Fruit fly (Drosophila melanogaster) whole organism, embryonic: ENCODE data around the gene red.

ENCODE experiments used
- CG10147 ChIP-seq: fragments of 200-800 bp; sonication (Bioruptor generic); optimal IDR thresholded peaks from 2 replicates; lab custom pipeline; 2019; ENCODE audit warnings: missing biosample characterization, mild to moderate bottlenecking, missing genetic modification characterization, moderate library complexity
- CG10267 ChIP-seq: fragments of 200-800 bp; sonication (Bioruptor generic); optimal IDR thresholded peaks from 2 replicates; lab custom pipeline; 2018; ENCODE audit warnings: missing biosample characterization, mild to moderate bottlenecking, missing genetic modification characterization, moderate library complexity
- CG10321 ChIP-seq: fragments of 200-800 bp; sonication (Bioruptor generic); IDR thresholded peaks from 2 replicates; pipeline ENCODE4 v1.3.6; 2022; ENCODE audit warnings: missing biosample characterization, missing genetic modification characterization
- CG10431 ChIP-seq: fragments of 200-800 bp; sonication (Bioruptor generic); optimal IDR thresholded peaks from 3 replicates; lab custom pipeline; 2018; ENCODE audit warnings: missing biosample characterization, mild to moderate bottlenecking, missing genetic modification characterization
- CG10959 ChIP-seq: fragments of 200-800 bp; sonication (Bioruptor generic); IDR thresholded peaks from 2 replicates; pipeline ENCODE4 v1.3.6; 2022; ENCODE audit warnings: missing biosample characterization, missing genetic modification characterization
- CG12104 ChIP-seq: fragments of 200-800 bp; sonication (Bioruptor generic); optimal IDR thresholded peaks from 3 replicates; lab custom pipeline; 2016; ENCODE audit warnings: missing biosample characterization, missing genetic modification characterization
- CG12744 ChIP-seq: fragments of 200-800 bp; sonication (Bioruptor generic); optimal IDR thresholded peaks from 2 replicates; lab custom pipeline; 2016; ENCODE audit warnings: missing biosample characterization, missing genetic modification characterization
- CG13624 ChIP-seq: fragments of 200-800 bp; sonication (Bioruptor generic); optimal IDR thresholded peaks from 2 replicates; lab custom pipeline; 2016; ENCODE audit warnings: missing biosample characterization, missing genetic modification characterization
- CG1603 ChIP-seq: fragments of 200-800 bp; sonication (Bioruptor generic); optimal IDR thresholded peaks from 2 replicates; lab custom pipeline; 2019; ENCODE audit warnings: missing biosample characterization, mild to moderate bottlenecking, missing genetic modification characterization, moderate library complexity
- CG17568 ChIP-seq: fragments of 200-800 bp; sonication (Bioruptor generic); optimal IDR thresholded peaks from 2 replicates; lab custom pipeline; 2018; ENCODE audit warnings: missing biosample characterization, mild to moderate bottlenecking, missing genetic modification characterization, moderate library complexity
- CG18619 ChIP-seq: fragments of 200-800 bp; sonication (Bioruptor generic); optimal IDR thresholded peaks from 3 replicates; lab custom pipeline; 2017; ENCODE audit warnings: missing biosample characterization, mild to moderate bottlenecking, missing genetic modification characterization
- CG2202 ChIP-seq: fragments of 200-800 bp; sonication (Bioruptor generic); optimal IDR thresholded peaks from 2 replicates; lab custom pipeline; 2018; ENCODE audit warnings: missing biosample characterization, mild to moderate bottlenecking, missing genetic modification characterization
- CG2678 ChIP-seq: fragments of 200-800 bp; sonication (Bioruptor generic); optimal IDR thresholded peaks from 3 replicates; lab custom pipeline; 2019; ENCODE audit warnings: missing biosample characterization, mild to moderate bottlenecking, missing genetic modification characterization, moderate library complexity
- CG30431 ChIP-seq: fragments of 200-800 bp; sonication (Bioruptor generic); optimal IDR thresholded peaks from 2 replicates; lab custom pipeline; 2017; ENCODE audit warnings: missing biosample characterization, missing genetic modification characterization
- CG31224 ChIP-seq: fragments of 200-800 bp; sonication (Bioruptor generic); IDR thresholded peaks from 2 replicates; pipeline ENCODE4 v1.3.6; 2022; ENCODE audit warnings: missing biosample characterization, missing genetic modification characterization
- CG3407 ChIP-seq: fragments of 200-800 bp; sonication (Bioruptor generic); optimal IDR thresholded peaks from 2 replicates; lab custom pipeline; 2018; ENCODE audit warnings: missing biosample characterization, mild to moderate bottlenecking, missing genetic modification characterization
- CG34376 ChIP-seq: fragments of 200-800 bp; sonication (Bioruptor generic); optimal IDR thresholded peaks from 2 replicates; lab custom pipeline; 2018; ENCODE audit warnings: missing biosample characterization, mild to moderate bottlenecking, missing genetic modification characterization
- CG4820 ChIP-seq: fragments of 200-800 bp; sonication (Bioruptor generic); optimal IDR thresholded peaks from 3 replicates; lab custom pipeline; 2016; ENCODE audit warnings: missing biosample characterization, missing genetic modification characterization
- CG5180 ChIP-seq: fragments of 200-800 bp; sonication (Bioruptor generic); optimal IDR thresholded peaks from 3 replicates; lab custom pipeline; 2017; ENCODE audit warnings: missing biosample characterization, missing genetic modification characterization, mild to moderate bottlenecking, moderate library complexity, missing genetic modification reagents
- CG8089 ChIP-seq: fragments of 200-800 bp; sonication (Bioruptor generic); optimal IDR thresholded peaks from 3 replicates; lab custom pipeline; 2016; ENCODE audit warnings: missing biosample characterization, missing genetic modification characterization
- CG9932 ChIP-seq: fragments of 200-800 bp; sonication (Bioruptor generic); IDR thresholded peaks from 2 replicates; pipeline ENCODE4 v1.3.6; 2022; ENCODE audit warnings: missing biosample characterization, missing genetic modification characterization
- CHES-1-like ChIP-seq: fragments of 200-800 bp; sonication (Bioruptor generic); optimal IDR thresholded peaks from 2 replicates; lab custom pipeline; 2016; ENCODE audit warnings: missing biosample characterization, missing genetic modification characterization
- Dbx ChIP-seq: fragments of 200-800 bp; sonication (Bioruptor generic); IDR thresholded peaks from 3 replicates; pipeline ENCODE4 v1.3.6; 2022; ENCODE audit warnings: missing biosample characterization, missing genetic modification characterization
- E2f1 ChIP-seq: fragments of 200-800 bp; sonication (Bioruptor generic); IDR thresholded peaks from 2 replicates; pipeline ENCODE4 v1.3.6; 2022; ENCODE audit warnings: missing biosample characterization, missing genetic modification characterization
- Fer2 ChIP-seq: fragments of 200-800 bp; sonication (Bioruptor generic); optimal IDR thresholded peaks from 2 replicates; lab custom pipeline; 2018; ENCODE audit warnings: missing biosample characterization, mild to moderate bottlenecking, missing genetic modification characterization, moderate library complexity
- Hr39 ChIP-seq: fragments of >200 bp; optimal IDR thresholded peaks from 2 replicates; lab custom pipeline; 2017
- Lhr ChIP-seq: fragments of 200-800 bp; sonication (Bioruptor generic); optimal IDR thresholded peaks from 3 replicates; lab custom pipeline; 2017; ENCODE audit warnings: mild to moderate bottlenecking, missing biosample characterization, missing genetic modification reagents, missing genetic modification characterization
- NC2β ChIP-seq: fragments of 200-800 bp; sonication (Bioruptor generic); optimal IDR thresholded peaks from 2 replicates; lab custom pipeline; 2016; ENCODE audit warnings: missing biosample characterization, missing genetic modification characterization
- Neu2 ChIP-seq: fragments of 200-800 bp; sonication (Bioruptor generic); optimal IDR thresholded peaks from 3 replicates; lab custom pipeline; 2016; ENCODE audit warnings: missing biosample characterization, missing genetic modification characterization, borderline replicate concordance
- Side ChIP-seq: fragments of 200-800 bp; sonication (Bioruptor generic); optimal IDR thresholded peaks from 2 replicates; lab custom pipeline; 2016; ENCODE audit warnings: missing biosample characterization, missing genetic modification characterization
- TFAM ChIP-seq: fragments of 200-800 bp; sonication (Bioruptor generic); optimal IDR thresholded peaks from 2 replicates; lab custom pipeline; 2017; ENCODE audit warnings: missing biosample characterization, missing genetic modification characterization, inconsistent platforms
- abd-A ChIP-seq: fragments of 200-800 bp; sonication (Bioruptor generic); optimal IDR thresholded peaks from 3 replicates; lab custom pipeline; 2019; ENCODE audit warnings: missing biosample characterization, mild to moderate bottlenecking, missing genetic modification characterization, moderate library complexity
- ac ChIP-seq: fragments of 200-800 bp; sonication (Bioruptor generic); optimal IDR thresholded peaks from 3 replicates; lab custom pipeline; 2017; ENCODE audit warnings: missing biosample characterization, mild to moderate bottlenecking, missing genetic modification characterization
- ara ChIP-seq: fragments of 200-800 bp; sonication (Bioruptor generic); IDR thresholded peaks from 2 replicates; pipeline ENCODE4 v1.3.6; 2022; ENCODE audit warnings: missing biosample characterization, missing genetic modification characterization
- corto ChIP-seq: fragments of 200-800 bp; sonication (Bioruptor generic); optimal IDR thresholded peaks from 2 replicates; lab custom pipeline; 2016; ENCODE audit warnings: missing biosample characterization, mild to moderate bottlenecking, missing genetic modification characterization, moderate library complexity
- crc ChIP-seq: fragments of 200-800 bp; sonication (Bioruptor generic); optimal IDR thresholded peaks from 2 replicates; lab custom pipeline; 2016; ENCODE audit warnings: missing biosample characterization, missing genetic modification characterization
- disco-r ChIP-seq: fragments of 200-800 bp; sonication (Bioruptor generic); optimal IDR thresholded peaks from 2 replicates; lab custom pipeline; 2016; ENCODE audit warnings: missing biosample characterization, missing genetic modification characterization
- fd96Cb ChIP-seq: fragments of 200-800 bp; sonication (Bioruptor generic); optimal IDR thresholded peaks from 2 replicates; lab custom pipeline; 2018; ENCODE audit warnings: missing biosample characterization, mild to moderate bottlenecking, missing genetic modification characterization, moderate library complexity
- gem ChIP-seq: fragments of 200-800 bp; sonication (Bioruptor generic); optimal IDR thresholded peaks from 2 replicates; lab custom pipeline; 2019; ENCODE audit warnings: missing biosample characterization, mild to moderate bottlenecking, missing genetic modification characterization, moderate library complexity
- grn ChIP-seq: fragments of 200-800 bp; sonication (Bioruptor generic); optimal IDR thresholded peaks from 3 replicates; lab custom pipeline; 2017; ENCODE audit warnings: missing biosample characterization, missing genetic modification characterization
- kay ChIP-seq: fragments of 200-800 bp; sonication (Bioruptor generic); optimal IDR thresholded peaks from 2 replicates; lab custom pipeline; 2016; ENCODE audit warnings: missing biosample characterization, missing genetic modification characterization
- lov ChIP-seq, 2 experiments: fragments of 200-800 bp in 1 of 2; fragments of >200 bp in 1 of 2; sonication (Bioruptor generic) in 1 of 2; IDR thresholded peaks in 1 of 2; optimal IDR thresholded peaks in 1 of 2; 2 replicates in 1 of 2; 3 replicates in 1 of 2; pipeline versions ENCODE4 v1.3.6 to Lab custom; 2017 to 2022; ENCODE audit warnings: missing biosample characterization in 1 of 2, missing genetic modification characterization in 1 of 2
- otp ChIP-seq: fragments of 200-800 bp; sonication (Bioruptor generic); IDR thresholded peaks from 3 replicates; pipeline ENCODE4, ENCODE4 v1.3.6; 2022; ENCODE audit warnings: missing biosample characterization, missing genetic modification characterization
- salm ChIP-seq: fragments of 200-800 bp; sonication (Bioruptor generic); optimal IDR thresholded peaks from 2 replicates; lab custom pipeline; 2018; ENCODE audit warnings: missing biosample characterization, mild to moderate bottlenecking, missing genetic modification characterization
- sima ChIP-seq: fragments of 200-800 bp; sonication (Bioruptor generic); optimal IDR thresholded peaks from 2 replicates; lab custom pipeline; 2016; ENCODE audit warnings: missing biosample characterization, missing genetic modification characterization
- tap ChIP-seq: fragments of 200-800 bp; optimal IDR thresholded peaks from 3 replicates; lab custom pipeline; 2019; ENCODE audit warnings: missing biosample characterization, mild to moderate bottlenecking, missing genetic modification characterization, moderate library complexity
- tio ChIP-seq: fragments of 200-800 bp; sonication (Bioruptor generic); optimal IDR thresholded peaks from 2 replicates; lab custom pipeline; 2017; ENCODE audit warnings: missing biosample characterization, missing genetic modification characterization, inconsistent platforms
- tx ChIP-seq: fragments of 200-800 bp; sonication (Bioruptor generic); optimal IDR thresholded peaks from 2 replicates; lab custom pipeline; 2016; ENCODE audit warnings: missing biosample characterization, missing genetic modification characterization
- unc-4 ChIP-seq: fragments of 200-800 bp; sonication (Bioruptor generic); IDR thresholded peaks from 2 replicates; pipeline ENCODE4 v1.3.6; 2022; ENCODE audit warnings: missing biosample characterization, missing genetic modification characterization; ENCODE audit not compliant: partially characterized antibody
- wor ChIP-seq: fragments of 200-800 bp; sonication (Bioruptor generic); IDR thresholded peaks from 2 replicates; pipeline ENCODE4 v1.3.6; 2022; ENCODE audit warnings: missing biosample characterization, missing genetic modification characterization

Gene red

dm6 chr3R:14283754-14284421 is 5.0 kb upstream of the red start (continued):
- TF ChIP-seq CG17568 (GFP tag; lab: Kevin White, UChicago) (peak; percentile 98), disco-r (peak; percentile 90), CG10431 (GFP tag; lab: Kevin White, UChicago) (peak; percentile 84), wor (no peak), Side (GFP tag; lab: Kevin White, UChicago) (peak; percentile 93), fd96Cb (tag; lab: Kevin White, UChicago) (peak; percentile 99), CG3407 (GFP tag; lab: Kevin White, UChicago) (peak; percentile 97), CG18619 (GFP tag; lab: Kevin White, UChicago) (peak; percentile 98), Hr39 (lab: Kevin White, UChicago) (no peak), kay (GFP tag; lab: Kevin White, UChicago) (peak; percentile 96), CG2678 (tag; lab: Kevin White, UChicago) (peak; percentile 99), CG5180 (GFP tag; lab: Kevin White, UChicago) (peak; percentile 91), corto (GFP tag; lab: Kevin White, UChicago) (peak; percentile 93), CG4820 (GFP tag; lab: Kevin White, UChicago) (peak; percentile 97), tap (tag; lab: Kevin White, UChicago) (peak; percentile 98), CHES-1-like (GFP tag; lab: Kevin White, UChicago) (peak; percentile 93), Fer2 (peak; percentile 94), TFAM (GFP tag; lab: Kevin White, UChicago) (peak; percentile 88), CG30431 (peak; percentile 96), Neu2 (GFP tag; lab: Kevin White, UChicago) (peak; percentile 2), sima (peak; percentile 79), CG9932 (GFP tag; lab: Robert Waterston, UW) (no peak), CG8089 (GFP tag; lab: Kevin White, UChicago) (peak; percentile 89), salm (tag; lab: Kevin White, UChicago) (peak; percentile 98), CG12744 (peak; percentile 96), CG13624 (GFP tag; lab: Kevin White, UChicago) (peak; percentile 94), lov (optimal IDR thresholded peaks at IDR 0.05; lab: Kevin White, UChicago) (no peak), lov (GFP tag; IDR thresholded peaks at IDR 0.05; lab: Robert Waterston, UW) (no peak), tio (GFP tag; lab: Kevin White, UChicago) (peak; percentile 98), Lhr (GFP tag; lab: Kevin White, UChicago) (peak; percentile 94), CG2202 (peak; percentile 96), CG31224 (GFP tag; lab: Robert Waterston, UW) (no peak), CG1603 (tag; lab: Kevin White, UChicago) (peak; percentile 97), grn (GFP tag; lab: Kevin White, UChicago) (peak; percentile 87), CG10267 (tag; lab: Kevin White, UChicago) (peak; percentile 96), CG10321 (GFP tag; lab: Robert Waterston, UW) (no peak), otp (GFP tag; lab: Robert Waterston, UW) (no peak), ac (peak; percentile 89), CG10147 (GFP tag; lab: Kevin White, UChicago) (peak; percentile 99), CG34376 (GFP tag; lab: Kevin White, UChicago) (peak; percentile 92), gem (peak; percentile 99), ara (no peak), abd-A (tag; lab: Kevin White, UChicago) (peak; percentile 99), E2f1 (GFP tag; lab: Robert Waterston, UW) (no peak), NC2β (peak; percentile 95), Dbx (no peak), CG12104 (GFP tag; lab: Kevin White, UChicago) (peak; percentile 98), unc-4 (GFP tag; lab: Robert Waterston, UW) (no peak), tx (GFP tag; lab: Kevin White, UChicago) (peak; percentile 95), crc (GFP tag; lab: Kevin White, UChicago) (peak; percentile 88), CG10959 (GFP tag; lab: Robert Waterston, UW) (no peak)
- TF ChIP-seq, all 482 proteins: peak for 310
